Fruit fly (Drosophila melanogaster) whole organism: ENCODE results near the gene CG42718.

Source experiments
- CG8478 ChIP-seq: fragments of >200 bp; optimal IDR thresholded peaks from 2 replicates; lab custom pipeline; 2018; ENCODE audit warnings: inconsistent platforms
- Dll ChIP-seq: fragments of >200 bp; optimal IDR thresholded peaks from 2 replicates; lab custom pipeline; 2017
- EcR ChIP-seq, 2 experiments: fragments of >200 bp; optimal IDR thresholded peaks; 2 replicates each; lab custom pipeline; 2017; ENCODE audit warnings: missing biosample characterization in 2 of 2, missing genetic modification characterization in 2 of 2, missing genetic modification reagents in 2 of 2
- pan ChIP-seq: fragments of >200 bp; optimal IDR thresholded peaks from 2 replicates; lab custom pipeline; 2017
- psq ChIP-seq: fragments of >200 bp; optimal IDR thresholded peaks from 2 replicates; lab custom pipeline; 2017
- usp ChIP-seq: fragments of >200 bp; optimal IDR thresholded peaks from 2 replicates; lab custom pipeline; 2017; ENCODE audit warnings: missing biosample characterization, missing genetic modification characterization, mixed read lengths

The CG42718 gene

dm6 chr3L:16356171-16356765, 35.2 kb upstream of the CG42718 start:
- no peak for TF ChIP-seq psq (lab: Kevin White, UChicago)
- TF ChIP-seq CG8478 (lab: Kevin White, UChicago), result no peak
- no peak for TF ChIP-seq usp (GFP tag; lab: Kevin White, UChicago)
- TF ChIP-seq Dll (lab: Kevin White, UChicago), result no peak
- TF ChIP-seq EcR (GFP tag; optimal IDR thresholded peaks at IDR 0.05; lab: Kevin White, UChicago), result no peak
- no peak for TF ChIP-seq pan

- TF ChIP-seq pan (no peak), usp (GFP tag; lab: Kevin White, UChicago) (no peak), CG8478 (lab: Kevin White, UChicago) (no peak), psq (lab: Kevin White, UChicago) (no peak), EcR (GFP tag; optimal IDR thresholded peaks at IDR 0.05; lab: Kevin White, UChicago) (no peak), Dll (lab: Kevin White, UChicago) (no peak)
Measured at dm6 chr3L:16354197-16354596, 33.1 kb upstream of the CG42718 start, which contains the start of gene Pdh. Pdh (minus strand) TSS chr3L:16354297.

dm6 chr3L:16351770-16352429, 30.8 kb upstream of the CG42718 start, which contains the start of the genes Golgin104 and Tcs3:
Golgin104 (minus strand) TSS chr3L:16351951.
Tcs3 (plus strand) TSS chr3L:16351991.
- TF ChIP-seq pan (no peak), EcR (GFP tag; optimal IDR thresholded peaks at IDR 0.05; lab: Kevin White, UChicago) (no peak), CG8478 (lab: Kevin White, UChicago) (no peak), usp (GFP tag; lab: Kevin White, UChicago) (no peak), psq (lab: Kevin White, UChicago) (no peak), Dll (lab: Kevin White, UChicago) (no peak)

- TF ChIP-seq pan (no peak), usp (GFP tag; lab: Kevin White, UChicago) (no peak), Dll (lab: Kevin White, UChicago) (no peak), EcR (GFP tag; optimal IDR thresholded peaks at IDR 0.05; lab: Kevin White, UChicago) (no peak), CG8478 (lab: Kevin White, UChicago) (no peak), psq (lab: Kevin White, UChicago) (no peak)
Measured at dm6 chr3L:16349686-16350085, 28.6 kb upstream of the CG42718 start.

dm6 chr3L:16347914-16348313, 26.8 kb upstream of the CG42718 start, which contains the start of gene mRpS34:
mRpS34 (plus strand) TSS chr3L:16348074.
- TF ChIP-seq usp (GFP tag; lab: Kevin White, UChicago) (no peak), Dll (lab: Kevin White, UChicago) (no peak), psq (lab: Kevin White, UChicago) (no peak), pan (no peak), EcR (GFP tag; optimal IDR thresholded peaks at IDR 0.05; lab: Kevin White, UChicago) (no peak), CG8478 (lab: Kevin White, UChicago) (no peak)

dm6 chr3L:16346023-16346422, 25.0 kb upstream of the CG42718 start, which contains the start of gene CG33257:
CG33257 (plus strand) TSS chr3L:16346323.
- TF ChIP-seq CG8478 (lab: Kevin White, UChicago) (no peak), Dll (lab: Kevin White, UChicago) (no peak), EcR (GFP tag; optimal IDR thresholded peaks at IDR 0.05; lab: Kevin White, UChicago) (no peak), usp (GFP tag; lab: Kevin White, UChicago) (no peak), pan (no peak), psq (lab: Kevin White, UChicago) (no peak)

- TF ChIP-seq usp (GFP tag; lab: Kevin White, UChicago) (no peak), EcR (GFP tag; optimal IDR thresholded peaks at IDR 0.05; lab: Kevin White, UChicago) (no peak), Dll (lab: Kevin White, UChicago) (no peak), psq (lab: Kevin White, UChicago) (no peak), pan (no peak), CG8478 (lab: Kevin White, UChicago) (no peak)
Measured at dm6 chr3L:16339873-16340272, 18.8 kb upstream of the CG42718 start.

dm6 chr3L:16339463-16339862, 18.4 kb upstream of the CG42718 start:
- TF ChIP-seq pan, result no peak
- no peak for TF ChIP-seq EcR (GFP tag; optimal IDR thresholded peaks at IDR 0.05; lab: Kevin White, UChicago)
- no peak for TF ChIP-seq Dll (lab: Kevin White, UChicago)
- no peak for TF ChIP-seq CG8478 (lab: Kevin White, UChicago)
- TF ChIP-seq usp (GFP tag; lab: Kevin White, UChicago), result no peak
- TF ChIP-seq psq (lab: Kevin White, UChicago), result no peak

dm6 chr3L:16338703-16339102, 17.6 kb upstream of the CG42718 start, which contains the start of gene CG4998:
CG4998 (plus strand) TSS chr3L:16339003.
- TF ChIP-seq psq (lab: Kevin White, UChicago) (no peak), Dll (lab: Kevin White, UChicago) (no peak), EcR (GFP tag; optimal IDR thresholded peaks at IDR 0.05; lab: Kevin White, UChicago) (no peak)

dm6 chr3L:16337739-16338138, 16.7 kb upstream of the CG42718 start:
- TF ChIP-seq pan (no peak), Dll (lab: Kevin White, UChicago) (no peak), CG8478 (lab: Kevin White, UChicago) (no peak), EcR (GFP tag; optimal IDR thresholded peaks at IDR 0.05; lab: Kevin White, UChicago) (no peak), usp (GFP tag; lab: Kevin White, UChicago) (no peak), psq (lab: Kevin White, UChicago) (no peak)

- TF ChIP-seq EcR (GFP tag; optimal IDR thresholded peaks at IDR 0.05; lab: Kevin White, UChicago), result no peak
- no peak for TF ChIP-seq pan
- TF ChIP-seq Dll (lab: Kevin White, UChicago), result no peak
- no peak for TF ChIP-seq CG8478 (lab: Kevin White, UChicago)
- no peak for TF ChIP-seq psq (lab: Kevin White, UChicago)
- no peak for TF ChIP-seq usp (GFP tag; lab: Kevin White, UChicago)
Measured at dm6 chr3L:16334876-16335275, 13.8 kb upstream of the CG42718 start.
